Worm (Caenorhabditis elegans) whole organism, L4 larva: ENCODE measurements around the gene ZK673.1.
"Not testable (repeated sequence)": the region's sequence is repeated elsewhere in the genome, so short reads cannot be mapped to it uniquely, and the experiment has no call there.

ENCODE experiments used
- F37D6.2 ChIP-seq: sonication (generic microtip); optimal IDR thresholded peaks from 2 replicates; lab custom pipeline; 2016; ENCODE audit warnings: mild to moderate bottlenecking, missing genetic modification characterization, missing compliant biosample characterization
- F49E8.2 ChIP-seq: sonication (generic microtip); optimal IDR thresholded peaks from 2 replicates; lab custom pipeline; 2016; ENCODE audit warnings: missing compliant biosample characterization, mild to moderate bottlenecking, missing genetic modification characterization, borderline replicate concordance
- aha-1 ChIP-seq: fragments of 150-350 bp; peaks from one replicate; lab custom pipeline; 2014; ENCODE audit warnings: missing biosample characterization, missing genetic modification characterization
- attf-4 ChIP-seq: sonication (generic microtip); optimal IDR thresholded peaks from 3 replicates; lab custom pipeline; 2017; ENCODE audit warnings: missing biosample characterization, missing genetic modification characterization
- ces-1 ChIP-seq: fragments of 150-350 bp; sonication (generic microtip); optimal IDR thresholded peaks from 4 replicates; lab custom pipeline; 2014; ENCODE audit warnings: missing biosample characterization, missing genetic modification reagents, missing genetic modification characterization
- ctbp-1 ChIP-seq: fragments of 200-800 bp; sonication (Bioruptor generic); IDR thresholded peaks from 2 replicates; pipeline ENCODE4 v1.3.6; 2022; ENCODE audit warnings: missing genetic modification reagents, missing genetic modification characterization, missing compliant biosample characterization
- daf-16 ChIP-seq, 3 experiments: sonication (generic microtip); optimal IDR thresholded peaks; 2 replicates each; lab custom pipeline; 2016 to 2017; ENCODE audit warnings: missing genetic modification characterization in 3 of 3, missing genetic modification reagents in 3 of 3, mild to moderate bottlenecking in 2 of 3, missing compliant biosample characterization in 2 of 3, missing biosample characterization in 1 of 3, moderate library complexity in 1 of 3
- dmd-6 ChIP-seq: fragments of 200-800 bp; sonication (Bioruptor generic); IDR thresholded peaks from 2 replicates; pipeline ENCODE4 v1.3.6; 2022; ENCODE audit warnings: missing genetic modification reagents, missing genetic modification characterization, missing compliant biosample characterization
- dmd-8 ChIP-seq: fragments of 200-800 bp; sonication (Bioruptor generic); IDR thresholded peaks from 2 replicates; pipeline ENCODE4 v1.3.6; 2022; ENCODE audit warnings: missing genetic modification characterization, missing compliant biosample characterization
- dve-1 ChIP-seq: sonication (generic microtip); optimal IDR thresholded peaks from 2 replicates; lab custom pipeline; 2017; ENCODE audit warnings: antibody characterized with exemption, mild to moderate bottlenecking, missing genetic modification characterization, missing compliant biosample characterization; ENCODE audit not compliant: insufficient read depth
- hlh-11 ChIP-seq: fragments of 200-800 bp; sonication (Bioruptor generic); optimal IDR thresholded peaks from 2 replicates; lab custom pipeline; 2018; ENCODE audit warnings: mild to moderate bottlenecking, missing genetic modification characterization, missing compliant biosample characterization
- lim-7 ChIP-seq: fragments of 200-800 bp; sonication (Bioruptor generic); IDR thresholded peaks from 2 replicates; pipeline ENCODE4 v1.3.6; 2022; ENCODE audit warnings: missing genetic modification characterization, missing compliant biosample characterization
- lir-3 ChIP-seq: sonication (generic microtip); optimal IDR thresholded peaks from 2 replicates; lab custom pipeline; 2016; ENCODE audit warnings: mild to moderate bottlenecking, missing genetic modification characterization, missing compliant biosample characterization
- nhr-28 ChIP-seq: fragments of 150-350 bp; optimal IDR thresholded peaks from 2 replicates; lab custom pipeline; 2014; ENCODE audit warnings: missing biosample characterization, missing genetic modification characterization
- php-3 ChIP-seq: fragments of 200-800 bp; sonication (Bioruptor generic); IDR thresholded peaks from 2 replicates; pipeline ENCODE4 v1.3.6; 2022; ENCODE audit warnings: missing genetic modification reagents, missing genetic modification characterization, missing compliant biosample characterization
- pqm-1 ChIP-seq: sonication (generic microtip); optimal IDR thresholded peaks from 2 replicates; lab custom pipeline; 2017; ENCODE audit warnings: missing biosample characterization, missing genetic modification characterization
- skn-1 ChIP-seq: fragments of 150-350 bp; optimal IDR thresholded peaks from 2 replicates; lab custom pipeline; 2014; ENCODE audit warnings: missing biosample characterization, missing genetic modification characterization
- snpc-1.2 ChIP-seq: fragments of 200-800 bp; sonication (Bioruptor generic); IDR thresholded peaks from 2 replicates; pipeline ENCODE4 v1.3.6; 2022; ENCODE audit warnings: missing genetic modification reagents, missing genetic modification characterization, missing compliant biosample characterization
- unc-62 ChIP-seq, 3 experiments: fragments of 150-350 bp in 1 of 3; sonication (generic microtip); optimal IDR thresholded peaks in 2 of 3; peaks in 1 of 3; 1 replicate in 1 of 3; 2 replicates in 2 of 3; lab custom pipeline; 2014 to 2017; ENCODE audit warnings: missing biosample characterization in 3 of 3, missing genetic modification characterization in 3 of 3, missing genetic modification reagents in 3 of 3, missing genotype in 1 of 3
- zip-2 ChIP-seq: fragments of 150-350 bp; optimal IDR thresholded peaks from 2 replicates; lab custom pipeline; 2014; ENCODE audit warnings: missing biosample characterization, missing genetic modification characterization
- ztf-7 ChIP-seq: fragments of 150-350 bp; optimal IDR thresholded peaks from 2 replicates; lab custom pipeline; 2014; ENCODE audit warnings: missing biosample characterization, missing genetic modification characterization

The ZK673.1 gene

DNA sequence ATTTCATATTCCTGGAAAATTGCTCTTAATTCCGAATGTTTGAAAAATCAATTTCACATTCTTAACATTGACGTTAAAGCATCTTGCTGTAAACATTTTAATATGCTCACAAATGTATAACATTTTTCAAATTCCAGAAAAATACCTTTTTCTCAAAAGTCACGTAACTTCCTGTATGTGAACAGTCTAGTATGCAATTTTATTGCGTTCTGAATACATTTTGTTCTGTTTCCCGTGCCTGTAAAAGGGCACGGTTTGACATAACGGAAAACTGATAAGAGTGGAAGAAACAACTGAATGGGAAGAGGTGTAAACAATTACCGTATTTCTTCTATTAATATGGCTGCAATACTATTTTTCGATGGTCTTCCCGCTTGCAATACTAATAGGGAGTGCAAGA lies 40.0 kb downstream of the ZK673.1 start (continued):
- TF ChIP-seq daf-16 (GFP tag; optimal IDR thresholded peaks at IDR 0.05; lab: Kevin White, UChicago) (no peak), daf-16 (tag; optimal IDR thresholded peaks at IDR 0.05; lab: Kevin White, UChicago) (peak; percentile 81)

DNA sequence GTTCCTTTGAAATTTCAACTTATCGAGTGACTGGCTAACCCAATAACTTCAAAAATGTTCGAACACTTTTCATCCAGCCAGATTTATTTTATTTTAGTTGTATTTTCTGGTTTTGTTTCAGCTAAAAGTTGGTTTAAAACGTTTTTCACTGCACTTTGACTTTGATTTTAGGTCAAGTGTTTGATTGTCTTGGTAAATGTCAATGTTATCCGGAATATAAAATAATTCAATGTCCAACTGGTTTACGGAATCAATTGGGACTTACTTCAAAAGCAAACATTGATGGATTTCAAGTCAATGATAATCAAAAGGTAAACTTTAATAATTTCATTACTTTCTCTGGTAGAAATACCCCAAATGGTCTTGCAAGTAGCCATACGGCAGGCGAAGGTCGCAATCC lies 40.9 kb downstream of the ZK673.1 start:
- peak in 1 of 2 experiments; percentile 91 for TF ChIP-seq unc-62 (GFP tag; optimal IDR thresholded peaks at IDR 0.05 in 1 of 2; lab: Kevin White, UChicago)
- TF ChIP-seq unc-62 (tag; optimal IDR thresholded peaks at IDR 0.05; lab: Kevin White, UChicago), result no peak
- TF ChIP-seq skn-1 (tag; lab: Kevin White, UChicago), result no peak

DNA sequence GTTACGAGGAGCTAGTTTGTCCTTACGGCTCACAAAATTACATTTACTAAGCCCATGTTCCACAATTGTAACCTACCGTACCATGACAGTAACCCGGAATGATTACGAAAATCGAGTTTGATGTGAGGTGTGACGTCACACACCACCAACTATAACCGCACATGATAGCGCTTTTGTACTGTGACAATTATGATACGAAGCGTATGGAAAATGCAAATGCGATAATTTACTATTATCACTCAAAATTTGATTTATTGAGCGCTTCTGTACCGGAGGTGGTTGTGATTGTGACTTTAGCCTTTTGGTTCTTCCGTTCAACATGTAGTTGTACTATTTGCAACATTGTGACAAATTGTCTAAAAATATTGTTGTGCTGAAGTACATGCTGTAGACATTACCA lies 42.7 kb downstream of the ZK673.1 start:
- TF ChIP-seq unc-62 (GFP tag; optimal IDR thresholded peaks at IDR 0.05 in 1 of 2; lab: Kevin White, UChicago) (peak in 1 of 2 experiments; percentile 66), unc-62 (tag; optimal IDR thresholded peaks at IDR 0.05; lab: Kevin White, UChicago) (no peak), pqm-1 (tag; lab: Kevin White, UChicago) (peak; percentile 91), aha-1 (tag; lab: Kevin White, UChicago) (peak; percentile 65), dmd-6 (peak; percentile 61), php-3 (peak; percentile 71), ztf-7 (no peak), lim-7 (GFP tag; lab: Robert Waterston, UW) (no peak), attf-4 (tag; lab: Kevin White, UChicago) (no peak), nhr-28 (peak; percentile 76), hlh-11 (tag; lab: Kevin White, UChicago) (peak; percentile 44)

DNA sequence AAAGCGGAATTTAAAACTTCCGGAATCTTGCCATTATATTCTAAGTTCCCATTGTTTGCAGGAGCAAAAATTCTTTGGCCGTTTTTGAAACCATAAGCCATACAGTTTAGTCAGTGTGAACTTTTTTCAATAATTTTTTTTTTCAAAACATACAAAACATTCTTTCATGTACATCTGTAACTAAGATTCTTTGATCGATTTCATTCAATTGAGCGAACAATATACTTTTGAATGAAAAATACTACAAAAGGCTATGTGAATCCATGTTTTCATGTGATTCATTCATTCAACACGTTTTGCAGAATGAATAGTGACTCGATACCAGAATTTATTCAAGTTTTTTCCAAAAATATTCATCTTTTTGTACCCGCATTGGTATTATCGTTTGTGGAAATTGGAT lies 43.8 kb downstream of the ZK673.1 start, which contains the start of gene ZK666.15:
ZK666.15 (plus strand) TSS at position 301 of the 400 bp plus-strand sequence.
- TF ChIP-seq dmd-8 (no peak), lir-3 (tag; lab: Kevin White, UChicago) (no peak), ctbp-1 (GFP tag; lab: Robert Waterston, UW) (no peak)

DNA sequence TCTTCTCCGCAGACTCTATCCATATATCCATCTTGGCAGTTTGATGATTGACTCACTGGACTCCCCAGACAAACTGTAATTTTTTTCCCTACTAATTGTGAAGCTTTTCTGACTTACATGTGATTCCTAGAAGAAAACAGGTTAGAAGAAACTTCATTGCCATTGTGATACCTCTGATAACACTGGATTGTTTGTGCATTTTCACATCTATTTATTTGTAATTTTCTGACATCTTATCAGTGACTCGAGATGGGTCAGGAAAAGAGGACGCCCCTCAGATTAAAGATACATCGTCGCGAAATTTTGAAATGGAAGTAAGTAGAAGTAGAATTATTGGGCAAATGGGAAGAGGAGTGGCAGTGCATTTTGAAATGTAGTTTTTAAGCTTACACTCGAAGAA lies 47.4 kb downstream of the ZK673.1 start, which contains the start of gene clec-61:
clec-61 (minus strand) TSS at position 209 of the 400 bp plus-strand sequence.
- TF ChIP-seq daf-16 (GFP tag; optimal IDR thresholded peaks at IDR 0.05; lab: Kevin White, UChicago) (no peak), daf-16 (tag; optimal IDR thresholded peaks at IDR 0.05; lab: Kevin White, UChicago) (peak; percentile 87), dve-1 (tag; lab: Kevin White, UChicago) (peak; percentile 18), snpc-1.2 (GFP tag; lab: Robert Waterston, UW) (no peak), nhr-28 (peak; percentile 58), dmd-6 (no peak), pqm-1 (tag; lab: Kevin White, UChicago) (peak; percentile 23)

DNA sequence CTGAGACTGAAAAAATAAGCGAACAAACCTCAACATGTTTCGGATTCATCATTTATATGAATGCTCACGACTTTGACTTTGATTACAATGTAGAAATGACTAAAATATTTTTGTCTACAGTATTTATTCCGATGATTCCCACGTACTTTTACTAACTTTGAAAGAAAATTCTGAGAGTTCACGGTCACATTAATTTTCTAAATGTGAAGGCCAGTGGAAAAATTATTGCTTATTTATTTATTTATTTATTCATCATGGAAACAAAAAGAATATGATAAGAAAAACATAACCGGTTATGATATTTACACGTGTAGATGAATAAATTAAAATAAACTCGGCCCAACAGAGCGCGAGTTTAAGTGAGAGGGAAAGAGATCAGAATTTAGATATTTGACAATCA lies 50.1 kb downstream of the ZK673.1 start, which contains the start of gene ZK666.8:
ZK666.8 (minus strand) TSS at position 101 of the 400 bp plus-strand sequence.
- not testable (repeated sequence) for TF ChIP-seq F37D6.2, zip-2, F49E8.2 (tag; lab: Kevin White, UChicago)

DNA sequence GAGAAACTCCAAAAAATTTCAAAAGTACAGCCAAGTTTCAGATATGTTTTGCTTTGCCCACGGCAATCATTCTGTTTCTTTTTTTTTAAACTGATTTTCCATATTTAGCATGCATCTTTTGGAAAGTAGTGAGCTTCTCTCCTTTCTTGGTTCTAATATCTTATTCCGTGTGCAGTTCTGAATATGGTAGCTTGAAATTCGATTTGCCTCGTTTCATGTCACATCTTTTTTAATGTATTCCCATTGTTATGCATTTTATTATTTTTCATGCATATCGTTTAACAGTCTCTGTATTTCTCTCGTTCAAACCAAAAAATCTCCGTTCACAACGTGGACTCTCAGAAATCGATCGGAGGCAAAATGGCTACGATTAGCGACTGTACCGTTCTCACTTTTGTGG lies 51.5 kb downstream of the ZK673.1 start, which contains the start of gene ZK666.14:
ZK666.14 (plus strand) TSS at position 301 of the 400 bp plus-strand sequence.
- no peak for TF ChIP-seq ces-1 (GFP tag; lab: Kevin White, UChicago)
